Worm (Caenorhabditis elegans): ENCODE measurements around the gene pfd-1.

pfd-1 gene

DNA sequence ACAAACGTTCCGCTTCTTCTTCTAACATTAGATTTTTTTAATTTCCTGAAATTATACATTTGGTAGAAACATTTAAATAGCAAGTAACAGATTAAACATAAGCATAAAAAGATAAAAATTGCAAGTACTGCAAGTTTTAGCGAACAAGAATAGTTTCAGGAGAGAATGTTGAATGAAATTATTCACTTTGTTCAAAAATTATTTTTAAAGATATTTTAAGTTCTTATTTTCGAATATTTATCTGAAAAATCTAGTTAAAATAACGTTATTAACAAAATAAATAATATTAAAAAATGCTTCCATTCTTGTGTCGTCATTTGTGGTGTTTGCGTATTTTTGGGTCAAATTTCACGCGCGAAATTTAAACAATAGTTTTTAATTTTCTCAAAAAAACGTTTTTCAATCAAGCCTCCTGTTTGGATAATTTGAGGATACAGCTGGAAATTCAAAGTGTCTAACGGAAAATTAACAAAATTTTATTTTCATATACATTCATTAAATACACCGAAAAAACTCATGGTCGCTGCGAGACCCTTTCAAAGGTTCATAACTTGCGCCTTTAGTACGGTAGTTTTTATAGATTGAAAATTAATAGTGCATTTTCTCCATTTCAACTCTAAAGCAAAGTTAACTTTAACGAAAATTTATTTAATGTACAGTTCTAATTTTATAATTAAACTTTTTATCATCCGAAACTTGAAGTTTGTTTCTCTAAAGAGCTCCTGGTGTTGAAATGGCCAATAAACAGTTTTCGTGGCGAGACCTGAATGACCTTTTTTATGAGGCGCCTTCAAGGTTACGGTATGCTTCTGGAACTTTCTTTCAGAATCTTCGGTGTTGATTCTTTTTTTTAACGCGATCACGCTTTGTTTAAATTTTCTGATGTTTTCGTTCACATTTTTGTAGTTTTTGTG lies 7.3 kb upstream of the pfd-1 start, which contains the start of gene skih-2 (continued):
- TF ChIP-seq aha-1 (tag; optimal IDR thresholded peaks at IDR 0.05) (no peak), lin-14 (GFP tag; optimal IDR thresholded peaks at IDR 0.05) (no peak), pqm-1 (tag; optimal IDR thresholded peaks at IDR 0.05) (no peak), lin-13 (GFP tag; optimal IDR thresholded peaks at IDR 0.05) (no peak), ets-5 (GFP tag; IDR thresholded peaks at IDR 0.05) (no peak), unc-30 (tag; optimal IDR thresholded peaks at IDR 0.05) (no peak), unc-130 (tag; optimal IDR thresholded peaks at IDR 0.05) (no peak), dsc-1 (tag; optimal IDR thresholded peaks at IDR 0.05) (peak; percentile 37), elt-2 (tag; optimal IDR thresholded peaks at IDR 0.05) (no peak), blmp-1 (tag; optimal IDR thresholded peaks at IDR 0.05) (peak; percentile 27), sox-4 (tag; optimal IDR thresholded peaks at IDR 0.05) (no peak), lir-3 (tag; optimal IDR thresholded peaks at IDR 0.05; ENCODE audit: poor library complexity) (no peak), C34B4.2 (tag; optimal IDR thresholded peaks at IDR 0.05) (no peak), efl-1 (optimal IDR thresholded peaks at IDR 0.05) (peak; percentile 85 to 93), efl-1 (GFP tag; optimal IDR thresholded peaks at IDR 0.05 in 1 of 2) (peak; percentile 95 to 99), fkh-4 (tag; optimal IDR thresholded peaks at IDR 0.05; ENCODE audit: borderline replicate concordance) (no peak), F16B12.6 (tag; optimal IDR thresholded peaks at IDR 0.05) (peak; percentile 88), ceh-82 (tag; optimal IDR thresholded peaks at IDR 0.05) (peak in 2 of 3 experiments; percentile 12 to 41), grh-1 (GFP tag; IDR thresholded peaks at IDR 0.05) (no peak), vab-15 (tag; optimal IDR thresholded peaks at IDR 0.05) (no peak), mdl-1 (tag; optimal IDR thresholded peaks at IDR 0.05) (no peak), nhr-47 (tag; optimal IDR thresholded peaks at IDR 0.05) (peak; percentile 71), sptf-1 (tag; optimal IDR thresholded peaks at IDR 0.05) (no peak), fkh-10 (GFP tag; optimal IDR thresholded peaks at IDR 0.05) (no peak), nhr-12 (tag; optimal IDR thresholded peaks at IDR 0.05) (no peak), fos-1 (tag; optimal IDR thresholded peaks at IDR 0.05) (no peak), ceh-88 (GFP tag; IDR thresholded peaks at IDR 0.05) (no peak), jun-1 (tag; optimal IDR thresholded peaks at IDR 0.05) (no peak), ces-1 (GFP tag; optimal IDR thresholded peaks at IDR 0.05) (no peak), unc-86 (tag; optimal IDR thresholded peaks at IDR 0.05) (no peak), irx-1 (tag; optimal IDR thresholded peaks at IDR 0.05) (peak; percentile 40), aly-2 (tag; optimal IDR thresholded peaks at IDR 0.05) (no peak), Y116A8C.19 (tag; optimal IDR thresholded peaks at IDR 0.05; ENCODE audit: borderline replicate concordance) (no peak), unc-62 (GFP tag; optimal IDR thresholded peaks at IDR 0.05) (no peak), snu-23 (GFP tag; optimal IDR thresholded peaks at IDR 0.05) (peak; percentile 55), nhr-84 (tag; optimal IDR thresholded peaks at IDR 0.05) (no peak), egl-27 (tag; optimal IDR thresholded peaks at IDR 0.05) (no peak), tbx-2 (tag; optimal IDR thresholded peaks at IDR 0.05) (peak; percentile 49), rnt-1 (tag; optimal IDR thresholded peaks at IDR 0.05) (peak; percentile 18), lin-35 (GFP tag; optimal IDR thresholded peaks at IDR 0.05) (peak; percentile 94 to 95), lsy-2 (tag; optimal IDR thresholded peaks at IDR 0.05) (peak; percentile 80 to 86), hpl-2 (GFP tag; optimal IDR thresholded peaks at IDR 0.05) (no peak), C16A3.4 (tag; optimal IDR thresholded peaks at IDR 0.05) (peak; percentile 38), C04F5.9 (tag; optimal IDR thresholded peaks at IDR 0.05) (no peak), snpc-4 (tag; optimal IDR thresholded peaks at IDR 0.05) (peak; percentile 20), fkh-8 (tag; optimal IDR thresholded peaks at IDR 0.05) (no peak), mep-1 (tag; optimal IDR thresholded peaks at IDR 0.05) (peak; percentile 70), nhr-19 (GFP tag; conservative IDR thresholded peaks at IDR 0.05) (peak; percentile 68), hlh-17 (GFP tag; optimal IDR thresholded peaks at IDR 0.05; ENCODE audit: borderline replicate concordance) (no peak), ztf-4 (tag; optimal IDR thresholded peaks at IDR 0.05) (no peak), nhr-28 (tag; optimal IDR thresholded peaks at IDR 0.05) (no peak), unc-98 (GFP tag; IDR thresholded peaks at IDR 0.05) (no peak)

All from whole organism, L1 larva.